Fruit fly (Drosophila melanogaster) whole organism, prepupa: ENCODE data around the gene CG18258.

ENCODE experiments used
- CG10669 ChIP-seq: fragments of 200-800 bp; sonication (Bioruptor generic); optimal IDR thresholded peaks from 3 replicates; lab custom pipeline; 2018; ENCODE audit warnings: missing biosample characterization, mild to moderate bottlenecking, missing genetic modification characterization, moderate library complexity
- CG11294 ChIP-seq: fragments of 200-800 bp; sonication (Bioruptor generic); IDR thresholded peaks from 2 replicates; pipeline ENCODE4 v1.3.6; 2022; ENCODE audit warnings: missing biosample characterization, missing genetic modification characterization
- CG15336 ChIP-seq: fragments of 200-800 bp; sonication (Bioruptor generic); IDR thresholded peaks from 2 replicates; pipeline ENCODE4 v1.3.6; 2022; ENCODE audit warnings: missing biosample characterization, missing genetic modification characterization
- CG1621 ChIP-seq: fragments of 200-800 bp; sonication (Bioruptor generic); optimal IDR thresholded peaks from 3 replicates; lab custom pipeline; 2018; ENCODE audit warnings: missing biosample characterization, mild to moderate bottlenecking, missing genetic modification characterization
- CG3032 ChIP-seq: fragments of 200-800 bp; optimal IDR thresholded peaks from 2 replicates; lab custom pipeline; 2019; ENCODE audit warnings: missing biosample characterization, mild to moderate bottlenecking, missing genetic modification characterization, moderate library complexity
- CG31627 ChIP-seq: fragments of 200-800 bp; sonication (Bioruptor generic); optimal IDR thresholded peaks from 3 replicates; lab custom pipeline; 2016; ENCODE audit warnings: missing biosample characterization, missing genetic modification characterization
- CG34406 ChIP-seq: fragments of 200-800 bp; sonication (Bioruptor generic); optimal IDR thresholded peaks from 3 replicates; lab custom pipeline; 2016; ENCODE audit warnings: missing biosample characterization, missing genetic modification characterization
- CG3919 ChIP-seq: fragments of 200-800 bp; sonication (Bioruptor generic); optimal IDR thresholded peaks from 3 replicates; lab custom pipeline; 2016; ENCODE audit warnings: missing biosample characterization, missing genetic modification characterization
- CG4318 ChIP-seq: fragments of 200-800 bp; sonication (Bioruptor generic); optimal IDR thresholded peaks from 3 replicates; lab custom pipeline; 2017; ENCODE audit warnings: missing biosample characterization, mild to moderate bottlenecking, missing genetic modification characterization
- CG6163 ChIP-seq: fragments of 200-800 bp; sonication (Bioruptor generic); IDR thresholded peaks from 3 replicates; pipeline ENCODE4 v1.3.6; 2022; ENCODE audit warnings: missing biosample characterization, missing genetic modification characterization
- CG6792 ChIP-seq: fragments of 200-800 bp; sonication (Bioruptor generic); optimal IDR thresholded peaks from 3 replicates; lab custom pipeline; 2016; ENCODE audit warnings: missing biosample characterization, missing genetic modification characterization
- CG6808 ChIP-seq: fragments of 200-800 bp; sonication (Bioruptor generic); optimal IDR thresholded peaks from 3 replicates; lab custom pipeline; 2017; ENCODE audit warnings: missing biosample characterization, missing genetic modification characterization, mild to moderate bottlenecking, moderate library complexity, missing genetic modification reagents
- CG6854 ChIP-seq: fragments of 200-800 bp; sonication (Bioruptor generic); optimal IDR thresholded peaks from 2 replicates; lab custom pipeline; 2017; ENCODE audit warnings: missing biosample characterization, mild to moderate bottlenecking, missing genetic modification characterization
- CG7368 ChIP-seq: fragments of 200-800 bp; sonication (Bioruptor generic); optimal IDR thresholded peaks from 3 replicates; lab custom pipeline; 2016; ENCODE audit warnings: missing biosample characterization, missing genetic modification characterization
- CG8119 ChIP-seq: fragments of 200-800 bp; sonication (Bioruptor generic); IDR thresholded peaks from 3 replicates; pipeline ENCODE4 v1.3.6; 2022; ENCODE audit warnings: missing biosample characterization, missing genetic modification characterization
- CG8632 ChIP-seq: fragments of 200-800 bp; sonication (Bioruptor generic); optimal IDR thresholded peaks from 3 replicates; lab custom pipeline; 2016; ENCODE audit warnings: missing biosample characterization, missing genetic modification characterization
- CG9139 ChIP-seq: fragments of 200-800 bp; sonication (Bioruptor generic); optimal IDR thresholded peaks from 3 replicates; lab custom pipeline; 2017; ENCODE audit warnings: missing biosample characterization, mild to moderate bottlenecking, missing genetic modification characterization
- Eip78C ChIP-seq: fragments of 200-800 bp; sonication (Bioruptor generic); peaks from one replicate; lab custom pipeline; 2016; ENCODE audit warnings: missing biosample characterization, missing genetic modification characterization
- Ets21C ChIP-seq: fragments of 200-800 bp; sonication (Bioruptor generic); optimal IDR thresholded peaks from 3 replicates; lab custom pipeline; 2016; ENCODE audit warnings: missing biosample characterization, missing genetic modification characterization
- Ets96B ChIP-seq: fragments of 200-800 bp; optimal IDR thresholded peaks from 2 replicates; lab custom pipeline; 2019; ENCODE audit warnings: missing biosample characterization, mild to moderate bottlenecking, missing genetic modification characterization, moderate library complexity
- Gug ChIP-seq: fragments of 200-800 bp; sonication (Bioruptor generic); IDR thresholded peaks from 2 replicates; pipeline ENCODE4 v1.3.6; 2022; ENCODE audit warnings: missing biosample characterization, missing genetic modification characterization
- Hr4 ChIP-seq: fragments of 200-800 bp; sonication (Bioruptor generic); optimal IDR thresholded peaks from 3 replicates; lab custom pipeline; 2016; ENCODE audit warnings: missing biosample characterization, missing genetic modification characterization
- Smox ChIP-seq: fragments of 200-800 bp; sonication (Bioruptor generic); optimal IDR thresholded peaks from 3 replicates; lab custom pipeline; 2016; ENCODE audit warnings: missing biosample characterization, missing genetic modification characterization
- Sox14 ChIP-seq: fragments of 200-800 bp; sonication (Bioruptor generic); optimal IDR thresholded peaks from 3 replicates; lab custom pipeline; 2016; ENCODE audit warnings: missing biosample characterization, missing genetic modification characterization
- achi ChIP-seq: fragments of 200-800 bp; sonication (Bioruptor generic); optimal IDR thresholded peaks from 3 replicates; lab custom pipeline; 2016; ENCODE audit warnings: missing biosample characterization, missing genetic modification characterization
- acj6 ChIP-seq: fragments of 200-800 bp; sonication (Bioruptor generic); optimal IDR thresholded peaks from 3 replicates; lab custom pipeline; 2016; ENCODE audit warnings: missing biosample characterization, missing genetic modification characterization
- dac ChIP-seq: fragments of 200-800 bp; sonication (Bioruptor generic); optimal IDR thresholded peaks from 2 replicates; lab custom pipeline; 2017; ENCODE audit warnings: missing biosample characterization, mild to moderate bottlenecking, missing genetic modification characterization
- eg ChIP-seq: fragments of 200-800 bp; sonication (Bioruptor generic); IDR thresholded peaks from 3 replicates; pipeline ENCODE4 v1.3.6; 2022; ENCODE audit warnings: missing biosample characterization, missing genetic modification characterization
- esn ChIP-seq: fragments of 200-800 bp; sonication (Bioruptor generic); optimal IDR thresholded peaks from 2 replicates; lab custom pipeline; 2016; ENCODE audit warnings: missing biosample characterization, mild to moderate bottlenecking, missing genetic modification characterization, moderate library complexity
- fd85E ChIP-seq: fragments of 200-800 bp; sonication (Bioruptor generic); optimal IDR thresholded peaks from 3 replicates; lab custom pipeline; 2016; ENCODE audit warnings: missing biosample characterization, missing genetic modification characterization
- fkh ChIP-seq: fragments of 200-800 bp; sonication (Bioruptor generic); optimal IDR thresholded peaks from 3 replicates; lab custom pipeline; 2017; ENCODE audit warnings: missing biosample characterization, mild to moderate bottlenecking, missing genetic modification characterization, moderate library complexity
- net ChIP-seq: fragments of 200-800 bp; sonication (Bioruptor generic); optimal IDR thresholded peaks from 3 replicates; lab custom pipeline; 2016; ENCODE audit warnings: missing biosample characterization, missing genetic modification characterization
- pdm3 ChIP-seq: fragments of 200-800 bp; sonication (Bioruptor generic); optimal IDR thresholded peaks from 3 replicates; lab custom pipeline; 2016; ENCODE audit warnings: missing biosample characterization, missing genetic modification characterization
- salr ChIP-seq, 2 experiments: fragments of 200-800 bp; sonication (Bioruptor generic); optimal IDR thresholded peaks; 3 replicates each; lab custom pipeline; 2016 to 2018; ENCODE audit warnings: missing biosample characterization in 2 of 2, missing genetic modification characterization in 2 of 2, mild to moderate bottlenecking in 1 of 2
- spab ChIP-seq: fragments of 200-800 bp; sonication (Bioruptor generic); optimal IDR thresholded peaks from 2 replicates; lab custom pipeline; 2017; ENCODE audit warnings: missing biosample characterization, mild to moderate bottlenecking, missing genetic modification characterization, missing genetic modification reagents
- svp ChIP-seq: fragments of 200-800 bp; sonication (Bioruptor generic); peaks from one replicate; lab custom pipeline; 2016; ENCODE audit warnings: missing biosample characterization, missing genetic modification characterization

Gene CG18258

dm6 chrX:17187495-17187894 is 24.6 kb upstream of the CG18258 start (continued):
- TF ChIP-seq esn (GFP tag; lab: Kevin White, UChicago) (peak; percentile 53), Smox (GFP tag; lab: Kevin White, UChicago) (peak; percentile 29), CG31627 (GFP tag; lab: Kevin White, UChicago) (no peak), dac (GFP tag; lab: Kevin White, UChicago) (no peak), spab (GFP tag; lab: Kevin White, UChicago) (no peak), CG15336 (GFP tag; lab: Robert Waterston, UW) (peak; percentile 63), CG4318 (peak; percentile 2)

DNA sequence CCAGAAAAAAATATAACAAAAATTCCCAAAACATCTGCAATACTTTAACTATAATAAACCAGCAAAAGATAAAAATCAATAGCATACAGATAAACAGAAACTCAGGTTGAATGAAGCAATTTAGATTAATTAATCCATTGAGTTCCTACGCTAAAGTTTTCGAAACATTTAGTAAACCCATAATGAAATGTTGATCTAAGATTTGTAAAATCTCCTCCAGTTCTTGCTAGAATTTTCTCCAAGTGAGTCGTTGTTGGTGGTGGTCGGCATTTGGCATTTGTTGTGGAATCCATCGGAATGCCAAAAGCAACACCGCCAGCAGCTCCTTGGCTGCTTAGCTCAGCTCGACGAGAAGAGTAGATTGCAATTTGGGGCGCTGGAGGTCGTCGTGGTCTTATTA is 23.9 kb upstream of the CG18258 start:
- TF ChIP-seq acj6 (GFP tag; lab: Kevin White, UChicago): no peak
- no peak for TF ChIP-seq CG6854 (GFP tag; lab: Kevin White, UChicago)
- no peak for TF ChIP-seq CG11294 (GFP tag; lab: Robert Waterston, UW)
- no peak for TF ChIP-seq fd85E (GFP tag; lab: Kevin White, UChicago)
- peak; percentile 63 for TF ChIP-seq svp (GFP tag; lab: Kevin White, UChicago)
- no peak for TF ChIP-seq CG10669 (GFP tag; lab: Kevin White, UChicago)
- no peak for TF ChIP-seq CG34406 (GFP tag; lab: Kevin White, UChicago)
- no peak for TF ChIP-seq dac (GFP tag; lab: Kevin White, UChicago)
- TF ChIP-seq CG3919 (GFP tag; lab: Kevin White, UChicago): no peak

dm6 chrX:17202498-17203162 is 9.5 kb upstream of the CG18258 start, which contains the start of the genes TTLL1A and CG5070:
Gene TTLL1A, minus strand, starts transcription at chrX:17202598.
Gene CG5070, plus strand, starts transcription at chrX:17203112.
- no peak for TF ChIP-seq salr (GFP tag; optimal IDR thresholded peaks at IDR 0.05; lab: Kevin White, UChicago)
- no peak for TF ChIP-seq Sox14 (GFP tag; lab: Kevin White, UChicago)
- no peak for TF ChIP-seq Hr4
- no peak for TF ChIP-seq esn (GFP tag; lab: Kevin White, UChicago)
- no peak for TF ChIP-seq CG8632 (GFP tag; lab: Kevin White, UChicago)
- no peak for TF ChIP-seq pdm3 (GFP tag; lab: Kevin White, UChicago)
- TF ChIP-seq dac (GFP tag; lab: Kevin White, UChicago): no peak
- no peak for TF ChIP-seq CG8119 (GFP tag; lab: Robert Waterston, UW)
- no peak for TF ChIP-seq Smox (GFP tag; lab: Kevin White, UChicago)
- no peak for TF ChIP-seq CG3919 (GFP tag; lab: Kevin White, UChicago)
- TF ChIP-seq Ets21C (GFP tag; lab: Kevin White, UChicago): no peak
- no peak for TF ChIP-seq CG6854 (GFP tag; lab: Kevin White, UChicago)

- TF ChIP-seq acj6 (GFP tag; lab: Kevin White, UChicago): no peak
- no peak for TF ChIP-seq CG1621 (tag; lab: Kevin White, UChicago)
- no peak for TF ChIP-seq CG3032
- no peak for TF ChIP-seq fd85E (GFP tag; lab: Kevin White, UChicago)
- no peak for TF ChIP-seq fkh (GFP tag; lab: Kevin White, UChicago)
- TF ChIP-seq CG9139: no peak
- TF ChIP-seq salr (GFP tag; optimal IDR thresholded peaks at IDR 0.05; lab: Kevin White, UChicago): no peak
- TF ChIP-seq Ets96B (tag; lab: Kevin White, UChicago): no peak
- no peak for TF ChIP-seq eg (GFP tag; lab: Robert Waterston, UW)
- no peak for TF ChIP-seq CG6163 (GFP tag; lab: Robert Waterston, UW)
- no peak for TF ChIP-seq CG7368
- no peak for TF ChIP-seq CG6808 (GFP tag; lab: Kevin White, UChicago)
- TF ChIP-seq achi: no peak
- no peak for TF ChIP-seq net (GFP tag; lab: Kevin White, UChicago)
- no peak for TF ChIP-seq CG6792
- TF ChIP-seq Gug: no peak
- TF ChIP-seq pdm3 (GFP tag; lab: Kevin White, UChicago): no peak
- TF ChIP-seq esn (GFP tag; lab: Kevin White, UChicago): no peak
- TF ChIP-seq Eip78C: no peak
These were observed 7.1 kb upstream of the CG18258 start for dm6 chrX:17205028-17205427.
